Fruit fly (Drosophila melanogaster): Measurements from ENCODE around the gene papi.

The papi gene

dm6 chr2L:2228179-2228849 lies 7.8 kb downstream of the papi start:
- TF ChIP-seq sage (GFP tag; optimal IDR thresholded peaks at IDR 0.05) (no peak), Abd-B (GFP tag; optimal IDR thresholded peaks at IDR 0.05) (no peak), sv (GFP tag; optimal IDR thresholded peaks at IDR 0.05) (no peak), h (GFP tag; optimal IDR thresholded peaks at IDR 0.05) (peak; percentile 42), fru (GFP tag; optimal IDR thresholded peaks at IDR 0.05) (no peak), psq (GFP tag; optimal IDR thresholded peaks at IDR 0.05) (peak; percentile 52), Rel (GFP tag; optimal IDR thresholded peaks at IDR 0.05) (no peak), Rel (tag; optimal IDR thresholded peaks at IDR 0.05) (peak; percentile 16), Dif (GFP tag; optimal IDR thresholded peaks at IDR 0.05; ENCODE audit: partially characterized antibody) (no peak), Hr83 (GFP tag; optimal IDR thresholded peaks at IDR 0.05; ENCODE audit: poor library complexity, severe bottlenecking) (peak; percentile 7)

dm6 chr2L:2236722-2237121 lies 16.2 kb downstream of the papi start, which contains the start of gene Sec24CD:
Gene Sec24CD, minus strand, starts transcription at chr2L:2236844.
- TF ChIP-seq tai (GFP tag; optimal IDR thresholded peaks at IDR 0.05) (no peak), woc (GFP tag; optimal IDR thresholded peaks at IDR 0.05) (peak; percentile 86), GATAd (GFP tag; optimal IDR thresholded peaks at IDR 0.05) (no peak), OdsH (GFP tag; optimal IDR thresholded peaks at IDR 0.05) (peak; percentile 24), h (GFP tag; optimal IDR thresholded peaks at IDR 0.05) (peak; percentile 13), sv (GFP tag; optimal IDR thresholded peaks at IDR 0.05) (no peak), usp (GFP tag; optimal IDR thresholded peaks at IDR 0.05) (no peak), Mio (GFP tag; optimal IDR thresholded peaks at IDR 0.05) (no peak), Vsx2 (GFP tag; optimal IDR thresholded peaks at IDR 0.05; ENCODE audit: partially characterized antibody) (no peak), fru (GFP tag; optimal IDR thresholded peaks at IDR 0.05) (no peak), CrebA (GFP tag; optimal IDR thresholded peaks at IDR 0.05; ENCODE audit: borderline replicate concordance) (peak; percentile 94)

- TF ChIP-seq N (GFP tag; optimal IDR thresholded peaks at IDR 0.05) (no peak), dmrt93B (GFP tag; optimal IDR thresholded peaks at IDR 0.05) (no peak), br (GFP tag; optimal IDR thresholded peaks at IDR 0.05) (no peak)
These were observed 17.6 kb downstream of the papi start, which contains the start of gene Tengl3 for dm6 chr2L:2238151-2238550. Gene Tengl3, minus strand, starts transcription at chr2L:2238251.

dm6 chr2L:2239284-2239683 lies 18.7 kb downstream of the papi start, which contains the start of gene Tengl2:
Gene Tengl2, minus strand, starts transcription at chr2L:2239384.
- TF ChIP-seq Dif (GFP tag; optimal IDR thresholded peaks at IDR 0.05; ENCODE audit: partially characterized antibody) (no peak), HLH106 (tag; optimal IDR thresholded peaks at IDR 0.05) (no peak), Hnf4 (GFP tag; optimal IDR thresholded peaks at IDR 0.05) (no peak), usp (GFP tag; optimal IDR thresholded peaks at IDR 0.05) (no peak), Rel (GFP tag; optimal IDR thresholded peaks at IDR 0.05) (no peak), Rel (tag; optimal IDR thresholded peaks at IDR 0.05) (no peak), Vsx2 (GFP tag; optimal IDR thresholded peaks at IDR 0.05; ENCODE audit: partially characterized antibody) (no peak), sage (GFP tag; optimal IDR thresholded peaks at IDR 0.05) (no peak), tai (GFP tag; optimal IDR thresholded peaks at IDR 0.05) (no peak), psq (GFP tag; optimal IDR thresholded peaks at IDR 0.05) (no peak)

dm6 chr2L:2240493-2240892 lies 19.9 kb downstream of the papi start, which contains the start of gene Tengl1:
Gene Tengl1, minus strand, starts transcription at chr2L:2240593.
- no peak for TF ChIP-seq Rel (GFP tag; optimal IDR thresholded peaks at IDR 0.05)
- TF ChIP-seq Rel (tag; optimal IDR thresholded peaks at IDR 0.05): no peak
- TF ChIP-seq CG32264 (GFP tag; optimal IDR thresholded peaks at IDR 0.05): no peak
- TF ChIP-seq Abd-B (GFP tag; optimal IDR thresholded peaks at IDR 0.05): no peak
- TF ChIP-seq HLH106 (tag; optimal IDR thresholded peaks at IDR 0.05): no peak
- no peak for TF ChIP-seq sage (GFP tag; optimal IDR thresholded peaks at IDR 0.05)
- TF ChIP-seq tai (GFP tag; optimal IDR thresholded peaks at IDR 0.05): no peak
- no peak for TF ChIP-seq br (GFP tag; optimal IDR thresholded peaks at IDR 0.05)
- no peak for TF ChIP-seq foxo (GFP tag; optimal IDR thresholded peaks at IDR 0.05)

dm6 chr2L:2242139-2242538 lies 21.6 kb downstream of the papi start, which contains the start of gene CG4267:
Gene CG4267, plus strand, starts transcription at chr2L:2242378.
- TF ChIP-seq Hr83 (GFP tag; optimal IDR thresholded peaks at IDR 0.05; ENCODE audit: poor library complexity, severe bottlenecking): peak; percentile 45
- TF ChIP-seq Dif (GFP tag; optimal IDR thresholded peaks at IDR 0.05; ENCODE audit: partially characterized antibody): peak; percentile 97
- TF ChIP-seq h (GFP tag; optimal IDR thresholded peaks at IDR 0.05): peak; percentile 11
- TF ChIP-seq tai (GFP tag; optimal IDR thresholded peaks at IDR 0.05): no peak
- no peak for TF ChIP-seq ey (GFP tag; optimal IDR thresholded peaks at IDR 0.05)
- TF ChIP-seq CG32264 (GFP tag; optimal IDR thresholded peaks at IDR 0.05): no peak
- peak; percentile 82 to 92 for TF ChIP-seq dl (GFP tag; optimal IDR thresholded peaks at IDR 0.05; ENCODE audit: insufficient read depth in 1 of 2, partially characterized antibody in 2 of 2)
- peak; percentile 77 for TF ChIP-seq Vsx2 (GFP tag; optimal IDR thresholded peaks at IDR 0.05; ENCODE audit: partially characterized antibody)
